Worm (Caenorhabditis elegans): ENCODE results near the gene Y43F8B.3.

Y43F8B.3 gene

DNA sequence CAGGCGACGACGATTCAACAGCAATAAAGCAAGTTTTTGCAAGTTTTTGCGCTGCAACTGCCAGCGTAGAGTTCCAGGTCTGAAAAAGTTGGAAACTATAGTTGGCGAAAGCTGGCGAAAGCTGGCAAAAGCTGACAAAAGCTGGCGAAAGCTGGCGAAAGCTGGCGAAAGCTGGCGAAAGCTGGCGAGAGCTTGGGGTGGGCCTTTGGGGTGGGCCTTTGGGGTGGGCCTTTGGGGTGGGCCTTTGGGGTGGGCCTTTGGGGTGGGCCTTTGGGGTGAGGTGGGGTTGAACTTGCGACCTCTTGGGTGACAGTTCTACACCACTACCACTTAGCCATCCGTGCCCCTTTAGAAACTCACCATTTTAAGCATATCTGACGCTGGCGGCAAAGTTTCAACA lies 7.8 kb upstream of the Y43F8B.3 start:
- TF ChIP-seq unc-55 (GFP tag; optimal IDR thresholded peaks at IDR 0.05), result no peak
- no peak for TF ChIP-seq lin-39 (tag; optimal IDR thresholded peaks at IDR 0.05)
- no peak for TF ChIP-seq F13H6.1 (tag; optimal IDR thresholded peaks at IDR 0.05)
- TF ChIP-seq lin-11 (tag; optimal IDR thresholded peaks at IDR 0.05), result no peak
- no peak for TF ChIP-seq ama-1 (optimal IDR thresholded peaks at IDR 0.05)
- TF ChIP-seq ZK546.5 (tag; optimal IDR thresholded peaks at IDR 0.05), result no peak
- TF ChIP-seq alr-1 (tag; optimal IDR thresholded peaks at IDR 0.05), result no peak
- no peak for TF ChIP-seq mab-5 (tag; optimal IDR thresholded peaks at IDR 0.05)
- no peak for TF ChIP-seq ceh-16 (tag; optimal IDR thresholded peaks at IDR 0.05)
- TF ChIP-seq nhr-77 (tag; optimal IDR thresholded peaks at IDR 0.05), result no peak
- no peak for TF ChIP-seq gmeb-1 (tag; optimal IDR thresholded peaks at IDR 0.05)
- no peak for TF ChIP-seq nhr-129 (tag; optimal IDR thresholded peaks at IDR 0.05)
- no peak for TF ChIP-seq mbf-1 (tag; optimal IDR thresholded peaks at IDR 0.05)
- TF ChIP-seq sma-9 (GFP tag; optimal IDR thresholded peaks at IDR 0.05), result no peak
- no peak for TF ChIP-seq sma-9 (tag; optimal IDR thresholded peaks at IDR 0.05)
- TF ChIP-seq Y55F3AM.14 (GFP tag; optimal IDR thresholded peaks at IDR 0.05), result no peak
- no peak for TF ChIP-seq ztf-4 (tag; optimal IDR thresholded peaks at IDR 0.05)
- TF ChIP-seq blmp-1 (tag; optimal IDR thresholded peaks at IDR 0.05; ENCODE audit: insufficient read depth), result no peak
- TF ChIP-seq nhr-25 (tag; optimal IDR thresholded peaks at IDR 0.05), result no peak

DNA sequence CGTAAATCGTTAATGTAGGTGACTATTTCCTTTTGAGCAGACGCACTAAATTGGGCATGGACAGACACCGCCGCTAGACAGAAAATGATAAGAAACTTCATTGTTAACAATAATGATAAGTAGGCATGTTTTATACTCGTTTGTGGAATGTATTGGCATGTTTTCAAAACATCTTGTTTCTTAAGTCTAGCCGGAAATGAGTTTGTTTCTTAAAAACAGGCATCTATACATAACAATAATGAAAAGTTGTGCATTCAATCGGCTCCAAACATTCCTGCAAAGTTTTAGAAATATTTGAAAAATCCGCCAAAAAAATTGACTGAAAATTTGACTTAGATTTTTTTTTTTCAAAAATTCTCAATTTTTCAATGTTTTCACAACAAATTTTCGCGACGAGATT lies 7.3 kb upstream of the Y43F8B.3 start, which contains the start of gene scl-21:
TSS of gene scl-21 (minus strand) at position 101 of the 400 bp plus-strand sequence.
- TF ChIP-seq aly-2 (tag; optimal IDR thresholded peaks at IDR 0.05) (no peak), unc-39 (tag; optimal IDR thresholded peaks at IDR 0.05) (no peak), nhr-237 (tag; optimal IDR thresholded peaks at IDR 0.05) (no peak), ztf-1 (GFP tag; conservative IDR thresholded peaks at IDR 0.05) (no peak), gmeb-1 (tag; optimal IDR thresholded peaks at IDR 0.05) (no peak), unc-62 (GFP tag; optimal IDR thresholded peaks at IDR 0.05) (no peak)

ce11 chrV:19497087-19497486 lies 5.8 kb upstream of the Y43F8B.3 start:
- no peak for TF ChIP-seq unc-62 (GFP tag; optimal IDR thresholded peaks at IDR 0.05)
- TF ChIP-seq ztf-1 (GFP tag; conservative IDR thresholded peaks at IDR 0.05), result no peak

DNA sequence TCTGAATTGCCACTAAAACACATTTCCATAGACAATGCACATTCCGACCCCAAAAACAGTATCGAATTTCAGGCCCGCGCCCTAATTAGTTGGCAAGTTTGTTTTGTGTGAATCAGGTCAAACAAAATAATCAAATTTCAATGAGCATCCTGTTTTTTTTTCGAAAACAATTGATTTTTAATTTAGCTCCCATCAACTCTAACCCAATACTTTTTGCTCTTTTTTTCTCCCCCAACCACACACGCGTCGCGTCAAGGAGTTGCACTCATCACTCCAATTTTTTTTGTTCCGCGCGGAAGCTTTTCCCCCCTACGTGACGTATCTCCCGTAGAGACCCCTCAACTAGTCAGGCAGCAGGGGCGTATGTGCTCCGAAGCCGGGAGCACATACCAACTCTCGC lies 1.5 kb upstream of the Y43F8B.3 start:
- TF ChIP-seq sma-9 (GFP tag; optimal IDR thresholded peaks at IDR 0.05) (no peak), sma-9 (tag; optimal IDR thresholded peaks at IDR 0.05) (no peak), aly-2 (tag; optimal IDR thresholded peaks at IDR 0.05) (no peak), lsy-2 (tag; optimal IDR thresholded peaks at IDR 0.05) (no peak), nhr-10 (tag; optimal IDR thresholded peaks at IDR 0.05) (no peak)

ce11 chrV:19509061-19509460 lies 6.2 kb downstream of the Y43F8B.3 start:
- TF ChIP-seq ztf-4 (tag; optimal IDR thresholded peaks at IDR 0.05), result no peak
- TF ChIP-seq lin-39 (tag; optimal IDR thresholded peaks at IDR 0.05), result no peak
- TF ChIP-seq ztf-11 (tag; optimal IDR thresholded peaks at IDR 0.05), result no peak
- TF ChIP-seq nhr-12 (tag; optimal IDR thresholded peaks at IDR 0.05), result no peak
- no peak for TF ChIP-seq unc-62 (GFP tag; optimal IDR thresholded peaks at IDR 0.05)
- TF ChIP-seq skn-1 (tag; optimal IDR thresholded peaks at IDR 0.05), result no peak
- no peak for TF ChIP-seq nhr-6 (tag; optimal IDR thresholded peaks at IDR 0.05)
- no peak for TF ChIP-seq sma-3 (GFP tag; optimal IDR thresholded peaks at IDR 0.05)
- TF ChIP-seq F13H6.1 (tag; optimal IDR thresholded peaks at IDR 0.05), result no peak
- no peak for TF ChIP-seq zag-1 (tag; optimal IDR thresholded peaks at IDR 0.05)
- no peak for TF ChIP-seq gmeb-1 (tag; optimal IDR thresholded peaks at IDR 0.05)
- no peak for TF ChIP-seq Y55F3AM.14 (GFP tag; optimal IDR thresholded peaks at IDR 0.05)
- TF ChIP-seq aly-2 (tag; optimal IDR thresholded peaks at IDR 0.05), result no peak
- no peak for TF ChIP-seq ztf-1 (GFP tag; conservative IDR thresholded peaks at IDR 0.05)

DNA sequence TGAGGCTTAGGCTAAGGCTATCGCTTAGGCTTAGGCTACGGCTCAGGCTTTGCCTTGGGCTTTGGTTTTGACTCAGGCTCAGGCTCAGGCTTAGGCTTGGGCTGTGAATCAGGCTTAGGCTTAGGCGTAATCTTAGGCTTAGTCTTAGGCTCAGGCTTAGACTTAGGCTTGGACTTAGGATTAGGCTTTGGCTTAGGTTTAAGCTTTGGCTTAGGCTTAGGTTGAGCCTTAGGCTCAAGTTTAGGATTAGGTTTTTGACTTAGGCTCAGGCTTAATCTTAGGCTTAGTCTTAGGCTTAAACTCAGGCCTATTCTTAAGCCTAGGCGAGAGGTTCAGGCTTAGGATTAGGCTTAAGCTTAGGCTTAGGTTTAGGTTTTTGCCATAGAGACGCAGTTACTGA lies 7.5 kb downstream of the Y43F8B.3 start:
- TF ChIP-seq lin-39 (tag; optimal IDR thresholded peaks at IDR 0.05) (no peak), nhr-11 (tag; optimal IDR thresholded peaks at IDR 0.05) (no peak), sem-4 (tag; optimal IDR thresholded peaks at IDR 0.05) (no peak), crh-2 (tag; optimal IDR thresholded peaks at IDR 0.05) (no peak), unc-62 (GFP tag; optimal IDR thresholded peaks at IDR 0.05) (no peak)
